Fruit fly (Drosophila melanogaster): ENCODE data around the gene chp.
A peak's percentile ranks its signal among the peaks of the same experiment; 100 is the strongest.

DNA sequence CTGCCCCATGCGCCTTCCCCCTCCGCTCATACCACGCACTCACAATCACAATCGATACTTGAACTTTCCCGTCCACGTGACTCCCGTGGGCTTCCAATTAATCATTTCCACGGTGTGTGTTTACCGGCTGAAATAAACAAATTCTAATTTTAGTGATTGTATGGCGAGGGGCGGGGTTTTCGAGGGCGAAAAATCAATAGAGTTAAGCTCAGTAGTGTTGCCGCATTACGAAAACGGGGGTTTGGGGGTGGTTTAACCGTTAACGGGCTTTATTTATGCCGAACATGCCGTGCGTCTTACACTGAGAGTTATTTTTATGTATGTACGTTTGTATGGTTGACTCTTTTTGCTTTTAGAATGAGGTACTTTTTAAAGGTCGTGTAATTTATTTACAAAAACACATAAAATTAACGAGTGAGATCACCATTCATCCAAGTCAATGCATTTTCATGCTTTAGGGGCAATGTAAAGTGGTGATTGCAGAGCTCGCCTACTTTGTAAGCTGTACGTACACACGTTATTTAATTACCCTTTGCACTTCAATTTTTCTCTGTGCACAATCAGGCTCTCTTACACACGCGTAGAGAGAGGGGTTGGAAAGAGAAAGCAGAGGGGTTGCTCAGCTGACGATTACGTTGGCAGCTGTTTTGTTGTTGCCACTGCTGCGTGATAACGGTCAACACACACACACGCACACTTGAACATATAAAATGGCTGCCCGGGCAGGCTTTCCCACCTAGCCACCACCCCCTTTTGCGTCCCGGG lies 11.8 kb upstream of the chp start:
- TF ChIP-seq pros (GFP tag; optimal IDR thresholded peaks at IDR 0.05) (peak; percentile 63), CG2889 (GFP tag; IDR thresholded peaks at IDR 0.05) (no peak), Gug (GFP tag; IDR thresholded peaks at IDR 0.05) (peak; percentile 58; the same call in 3 of the 4 replicates), CG33557 (GFP tag; optimal IDR thresholded peaks at IDR 0.05) (peak; percentile 76), so (GFP tag; IDR thresholded peaks at IDR 0.05) (no peak), H15 (GFP tag; IDR thresholded peaks at IDR 0.05) (no peak), Ravus (GFP tag; IDR thresholded peaks at IDR 0.05) (no peak), Nf-YC (tag; optimal IDR thresholded peaks at IDR 0.05) (peak; percentile 72), usp (GFP tag; optimal IDR thresholded peaks at IDR 0.05) (no peak)

Measured in whole organism, embryonic.